Worm (Caenorhabditis elegans) whole organism, L4 larva: ENCODE data around the gene Y22D7AR.2.

Source experiments
- F10B5.3 ChIP-seq: sonication (generic microtip); optimal IDR thresholded peaks from 2 replicates; lab custom pipeline; 2016; ENCODE audit warnings: mild to moderate bottlenecking, missing genetic modification characterization, missing compliant biosample characterization
- T26A8.4 ChIP-seq: fragments of 200-800 bp; sonication (Bioruptor generic); IDR thresholded peaks from 2 replicates; pipeline ENCODE4 v1.3.6; 2022; ENCODE audit warnings: missing genetic modification characterization, missing compliant biosample characterization
- Y5F2A.4 ChIP-seq: fragments of 200-800 bp; sonication (Bioruptor generic); optimal IDR thresholded peaks from 2 replicates; lab custom pipeline; 2018; ENCODE audit warnings: mild to moderate bottlenecking, missing genetic modification characterization, missing compliant biosample characterization
- Y75B8A.6 ChIP-seq: fragments of 200-800 bp; sonication (Bioruptor generic); IDR thresholded peaks from 2 replicates; pipeline ENCODE4 v1.3.6; 2022; ENCODE audit warnings: missing genetic modification reagents, missing genetic modification characterization, missing compliant biosample characterization
- ZK546.5 ChIP-seq, 2 experiments: sonication (generic microtip); optimal IDR thresholded peaks; 2 replicates each; lab custom pipeline; 2017; ENCODE audit warnings: missing biosample characterization in 2 of 2, missing genetic modification characterization in 2 of 2
- aha-1 ChIP-seq: fragments of 150-350 bp; peaks from one replicate; lab custom pipeline; 2014; ENCODE audit warnings: missing biosample characterization, missing genetic modification characterization
- ama-1 ChIP-seq: fragments of 150-350 bp; optimal IDR thresholded peaks from 2 replicates; lab custom pipeline; 2014; ENCODE audit warnings: inconsistent platforms, mixed read lengths
- daf-16 ChIP-seq, 3 experiments: sonication (generic microtip); optimal IDR thresholded peaks; 2 replicates each; lab custom pipeline; 2016 to 2017; ENCODE audit warnings: missing genetic modification characterization in 3 of 3, missing genetic modification reagents in 3 of 3, mild to moderate bottlenecking in 2 of 3, missing compliant biosample characterization in 2 of 3, missing biosample characterization in 1 of 3, moderate library complexity in 1 of 3
- dmd-6 ChIP-seq: fragments of 200-800 bp; sonication (Bioruptor generic); IDR thresholded peaks from 2 replicates; pipeline ENCODE4 v1.3.6; 2022; ENCODE audit warnings: missing genetic modification reagents, missing genetic modification characterization, missing compliant biosample characterization
- dmd-8 ChIP-seq: fragments of 200-800 bp; sonication (Bioruptor generic); IDR thresholded peaks from 2 replicates; pipeline ENCODE4 v1.3.6; 2022; ENCODE audit warnings: missing genetic modification characterization, missing compliant biosample characterization
- duxl-1 ChIP-seq: sonication (generic microtip); optimal IDR thresholded peaks from 2 replicates; lab custom pipeline; 2016; ENCODE audit warnings: mild to moderate bottlenecking, missing genetic modification characterization, moderate library complexity, missing compliant biosample characterization; ENCODE audit not compliant: poor library complexity
- dve-1 ChIP-seq: sonication (generic microtip); optimal IDR thresholded peaks from 2 replicates; lab custom pipeline; 2017; ENCODE audit warnings: antibody characterized with exemption, mild to moderate bottlenecking, missing genetic modification characterization, missing compliant biosample characterization; ENCODE audit not compliant: insufficient read depth
- egl-43 ChIP-seq: fragments of 200-800 bp; sonication (Bioruptor generic); IDR thresholded peaks from 2 replicates; pipeline ENCODE4 v1.3.6; 2022; ENCODE audit warnings: missing genetic modification reagents, missing genetic modification characterization, missing compliant biosample characterization
- gei-8 ChIP-seq: fragments of 200-800 bp; sonication (Bioruptor generic); optimal IDR thresholded peaks from 2 replicates; lab custom pipeline; 2018; ENCODE audit warnings: mild to moderate bottlenecking, missing genetic modification characterization, missing compliant biosample characterization
- hif-1 ChIP-seq, 2 experiments: sonication (generic microtip); optimal IDR thresholded peaks; 2 replicates each; lab custom pipeline; 2016 to 2017; ENCODE audit warnings: missing compliant biosample characterization in 2 of 2, missing genetic modification characterization in 2 of 2, missing genetic modification reagents in 2 of 2, missing genotype in 2 of 2, mild to moderate bottlenecking in 1 of 2
- hlh-30 ChIP-seq: sonication (generic microtip); optimal IDR thresholded peaks from 2 replicates; lab custom pipeline; 2017; ENCODE audit warnings: antibody characterized with exemption, mild to moderate bottlenecking, missing genetic modification characterization, missing compliant biosample characterization; ENCODE audit not compliant: insufficient read depth
- hmg-1.1 ChIP-seq: fragments of 200-800 bp; sonication (Bioruptor generic); IDR thresholded peaks from 2 replicates; pipeline ENCODE4 v1.3.6; 2022; ENCODE audit warnings: missing genetic modification reagents, missing genetic modification characterization, missing compliant biosample characterization
- jun-1 ChIP-seq: fragments of 150-350 bp; optimal IDR thresholded peaks from 2 replicates; lab custom pipeline; 2014; ENCODE audit warnings: missing biosample characterization, missing genetic modification reagents, missing genetic modification characterization
- lin-13 ChIP-seq: fragments of 150-350 bp; optimal IDR thresholded peaks from 2 replicates; lab custom pipeline; 2014; ENCODE audit warnings: missing biosample characterization, missing genetic modification reagents, missing genetic modification characterization
- madf-5 ChIP-seq, 2 experiments: fragments of 200-800 bp; sonication (Bioruptor generic); IDR thresholded peaks; 2 replicates each; pipeline ENCODE4 v1.3.6; 2022; ENCODE audit warnings: missing compliant biosample characterization in 2 of 2, missing genetic modification characterization in 2 of 2
- mdl-1 ChIP-seq, 2 experiments: fragments of 150-350 bp in 1 of 2; sonication (generic microtip) in 1 of 2; optimal IDR thresholded peaks; 2 replicates each; lab custom pipeline; 2014 to 2017; ENCODE audit warnings: missing biosample characterization in 2 of 2, missing genetic modification characterization in 2 of 2
- mxl-2 ChIP-seq: fragments of 200-800 bp; sonication (Bioruptor generic); conservative IDR thresholded peaks from 2 replicates; pipeline ENCODE4 v1.3.6; 2022; ENCODE audit warnings: missing genetic modification reagents, missing genetic modification characterization, missing compliant biosample characterization
- mxl-3 ChIP-seq: fragments of 200-800 bp; sonication (Bioruptor generic); optimal IDR thresholded peaks from 2 replicates; lab custom pipeline; 2018; ENCODE audit warnings: mild to moderate bottlenecking, missing genetic modification characterization, missing compliant biosample characterization
- nhr-10 ChIP-seq: fragments of 150-350 bp; optimal IDR thresholded peaks from 2 replicates; lab custom pipeline; 2014; ENCODE audit warnings: missing biosample characterization, missing genetic modification characterization
- nhr-111 ChIP-seq: fragments of 200-800 bp; sonication (Bioruptor generic); optimal IDR thresholded peaks from 2 replicates; lab custom pipeline; 2018; ENCODE audit warnings: mild to moderate bottlenecking, missing genetic modification characterization, missing compliant biosample characterization
- nhr-42 ChIP-seq: fragments of 200-800 bp; sonication (Bioruptor generic); IDR thresholded peaks from 2 replicates; pipeline ENCODE4 v1.3.6; 2022; ENCODE audit warnings: missing genetic modification characterization, missing compliant biosample characterization
- nhr-6 ChIP-seq: fragments of 150-350 bp; optimal IDR thresholded peaks from 2 replicates; lab custom pipeline; 2014; ENCODE audit warnings: missing biosample characterization, missing genetic modification characterization
- saeg-2 ChIP-seq: fragments of 200-800 bp; sonication (Bioruptor generic); IDR thresholded peaks from 2 replicates; pipeline ENCODE4 v1.3.6; 2022; ENCODE audit warnings: missing genetic modification reagents, missing genetic modification characterization, missing compliant biosample characterization
- spr-1 ChIP-seq: sonication (generic microtip); optimal IDR thresholded peaks from 2 replicates; lab custom pipeline; 2016; ENCODE audit warnings: mild to moderate bottlenecking, missing genetic modification characterization, missing compliant biosample characterization
- unc-62 ChIP-seq, 3 experiments: fragments of 150-350 bp in 1 of 3; sonication (generic microtip); optimal IDR thresholded peaks in 2 of 3; peaks in 1 of 3; 1 replicate in 1 of 3; 2 replicates in 2 of 3; lab custom pipeline; 2014 to 2017; ENCODE audit warnings: missing biosample characterization in 3 of 3, missing genetic modification characterization in 3 of 3, missing genetic modification reagents in 3 of 3, missing genotype in 1 of 3
- zip-11 ChIP-seq: fragments of 200-800 bp; sonication (Bioruptor generic); IDR thresholded peaks from 2 replicates; pipeline ENCODE4 v1.3.6; 2022; ENCODE audit warnings: missing genetic modification characterization, missing compliant biosample characterization

Gene Y22D7AR.2

DNA sequence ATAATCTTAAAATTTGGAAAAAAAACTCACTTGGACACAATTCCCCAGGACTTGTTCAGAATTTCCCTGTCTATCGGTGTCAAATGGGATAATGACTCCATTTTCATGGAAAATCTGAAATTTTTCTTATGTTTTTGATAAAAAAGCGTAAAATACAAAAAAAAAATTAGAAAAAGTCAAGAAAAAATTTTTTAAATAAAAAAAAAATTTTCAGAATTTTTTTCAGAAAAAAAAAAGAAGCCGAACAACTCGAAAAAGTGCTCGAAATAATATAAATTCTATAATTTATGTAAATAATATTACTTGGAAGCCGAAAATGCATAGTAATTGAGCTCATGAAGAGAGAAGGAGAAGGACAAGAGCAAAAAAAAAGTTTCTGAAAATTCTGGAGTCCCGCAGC lies 37.2 kb upstream of the Y22D7AR.2 start, which contains the start of gene glb-30:
TSS of gene glb-30 (minus strand) at position 101 of the 400 bp plus-strand sequence.
- TF ChIP-seq egl-43 (GFP tag; lab: Robert Waterston, UW): no peak
- no peak for TF ChIP-seq ama-1 (lab: Kevin White, UChicago)
- no peak for TF ChIP-seq hlh-30 (tag; lab: Kevin White, UChicago)

DNA sequence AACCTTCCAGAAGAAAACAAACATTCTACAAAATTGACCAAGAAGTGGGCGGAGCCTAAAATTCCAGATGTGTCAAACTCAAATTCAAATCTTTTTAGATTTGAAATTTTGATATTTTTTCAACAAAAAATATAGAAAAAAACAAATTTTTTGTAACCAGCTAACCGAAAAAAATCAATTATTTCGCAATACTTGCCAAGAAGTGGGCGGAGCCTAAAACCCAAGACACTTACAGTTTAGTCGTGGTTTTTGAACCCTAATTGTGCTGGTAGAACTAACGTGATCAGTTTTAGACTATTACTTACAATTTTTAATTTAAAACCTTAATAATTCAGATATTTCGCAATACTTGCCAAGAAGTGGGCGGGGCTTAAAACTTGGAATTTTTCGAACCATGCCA lies 32.4 kb upstream of the Y22D7AR.2 start:
- TF ChIP-seq aha-1 (tag; lab: Kevin White, UChicago): peak; percentile 18
- no peak for TF ChIP-seq hmg-1.1 (GFP tag; lab: Robert Waterston, UW)
- no peak for TF ChIP-seq hif-1 (tag; optimal IDR thresholded peaks at IDR 0.05; lab: Kevin White, UChicago)

DNA sequence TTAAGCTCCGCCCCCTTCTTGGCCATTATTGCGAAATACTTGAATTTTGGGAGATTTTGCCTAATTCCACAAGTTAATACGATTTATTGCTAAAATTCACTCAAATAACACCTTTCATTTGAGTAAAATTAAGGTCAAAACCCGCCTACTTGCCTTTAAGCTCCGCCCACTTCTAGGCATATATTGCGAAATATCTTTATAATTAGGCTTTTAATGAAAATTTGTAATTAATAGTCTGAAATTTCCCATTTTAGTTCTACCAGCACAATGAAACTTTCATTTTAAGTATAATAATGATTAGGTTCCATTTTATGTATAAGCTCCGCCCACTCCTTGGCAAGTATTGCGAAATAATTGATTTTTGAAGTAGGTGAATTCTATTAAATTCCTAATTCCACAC lies 31.0 kb upstream of the Y22D7AR.2 start:
- TF ChIP-seq saeg-2: no peak
- no peak for TF ChIP-seq nhr-111 (GFP tag; lab: Kevin White, UChicago)
- no peak for TF ChIP-seq Y5F2A.4 (GFP tag; lab: Kevin White, UChicago)
- no peak for TF ChIP-seq ama-1 (lab: Kevin White, UChicago)
- TF ChIP-seq jun-1 (tag; lab: Kevin White, UChicago): no peak
- no peak for TF ChIP-seq dmd-8 (GFP tag; lab: Robert Waterston, UW)
- TF ChIP-seq spr-1: no peak

DNA sequence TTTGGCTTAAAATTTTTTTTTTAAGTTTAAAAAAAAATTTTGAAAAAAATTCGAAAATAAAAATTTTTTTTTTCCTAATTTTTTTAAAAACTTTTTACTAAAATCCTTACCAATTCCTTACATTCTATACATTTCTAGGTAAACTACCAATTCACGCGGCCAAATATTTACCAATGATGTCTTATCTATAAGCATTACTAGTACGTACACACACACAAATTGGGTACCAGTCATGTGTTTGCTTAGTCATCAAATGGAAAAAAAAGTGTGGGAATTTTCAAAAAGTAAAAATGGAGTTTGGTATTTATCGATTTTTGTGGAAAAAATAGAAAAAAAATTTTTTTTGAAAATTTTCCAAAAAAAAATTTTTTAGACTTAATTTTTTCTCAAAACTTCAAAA lies 29.2 kb upstream of the Y22D7AR.2 start, which contains the start of gene Y22D7AR.6:
TSS of gene Y22D7AR.6 (minus strand) at position 134 of the 400 bp plus-strand sequence.
- TF ChIP-seq Y75B8A.6 (GFP tag; lab: Robert Waterston, UW): no peak
- peak; percentile 34 for TF ChIP-seq hlh-30 (tag; lab: Kevin White, UChicago)
- peak; percentile 1 for TF ChIP-seq nhr-6
- TF ChIP-seq dmd-6: no peak
- TF ChIP-seq daf-16 (GFP tag; optimal IDR thresholded peaks at IDR 0.05; lab: Kevin White, UChicago): no peak
- TF ChIP-seq daf-16 (tag; optimal IDR thresholded peaks at IDR 0.05; lab: Kevin White, UChicago): peak; percentile 83
- no peak for TF ChIP-seq duxl-1 (tag; lab: Kevin White, UChicago)
- peak; percentile 43 for TF ChIP-seq dve-1 (tag; lab: Kevin White, UChicago)
- no peak for TF ChIP-seq mdl-1 (tag; optimal IDR thresholded peaks at IDR 0.05; lab: Kevin White, UChicago)
- TF ChIP-seq mxl-2: no peak
- TF ChIP-seq nhr-42 (GFP tag; lab: Robert Waterston, UW): no peak
- TF ChIP-seq F10B5.3 (tag; lab: Kevin White, UChicago): no peak
- no peak for TF ChIP-seq mxl-3 (GFP tag; lab: Kevin White, UChicago)
- no peak for TF ChIP-seq lin-13 (GFP tag; lab: Kevin White, UChicago)
- no peak for TF ChIP-seq madf-5 (GFP tag; IDR thresholded peaks at IDR 0.05; lab: Robert Waterston, UW)

DNA sequence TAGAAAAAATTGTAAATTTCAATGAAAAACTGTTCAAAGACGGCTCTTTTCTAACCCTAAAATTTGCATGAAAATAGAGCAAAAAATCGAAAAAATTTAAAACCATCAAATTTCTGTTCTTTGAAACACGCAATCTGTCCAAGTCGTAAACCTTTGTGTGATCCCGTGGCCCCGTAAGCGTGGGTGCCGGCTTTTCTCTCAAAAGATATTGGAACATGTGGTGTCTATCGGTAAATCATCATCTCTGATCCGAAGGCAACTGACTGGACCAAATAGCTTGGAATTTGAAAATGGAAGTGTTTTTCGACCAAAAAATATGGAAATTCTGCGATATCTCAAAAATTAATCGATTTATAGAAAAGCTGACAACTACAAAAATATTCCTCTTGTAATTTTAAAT lies 27.1 kb upstream of the Y22D7AR.2 start:
- no peak for TF ChIP-seq Y5F2A.4 (GFP tag; lab: Kevin White, UChicago)
- no peak for TF ChIP-seq T26A8.4 (GFP tag; lab: Robert Waterston, UW)
- TF ChIP-seq nhr-10: no peak
- TF ChIP-seq ZK546.5 (tag; optimal IDR thresholded peaks at IDR 0.05; lab: Kevin White, UChicago): no peak
- TF ChIP-seq gei-8: no peak
- no peak for TF ChIP-seq madf-5 (GFP tag; IDR thresholded peaks at IDR 0.05; lab: Robert Waterston, UW)
- no peak for TF ChIP-seq nhr-111 (GFP tag; lab: Kevin White, UChicago)
- peak in 1 of 2 experiments; percentile 55 for TF ChIP-seq unc-62 (GFP tag; optimal IDR thresholded peaks at IDR 0.05 in 1 of 2; lab: Kevin White, UChicago)
- TF ChIP-seq unc-62 (tag; optimal IDR thresholded peaks at IDR 0.05; lab: Kevin White, UChicago): no peak
- TF ChIP-seq zip-11: no peak
